2 worm cellular contexts compared by ENCODE assay signal in the genomic region with DNA sequence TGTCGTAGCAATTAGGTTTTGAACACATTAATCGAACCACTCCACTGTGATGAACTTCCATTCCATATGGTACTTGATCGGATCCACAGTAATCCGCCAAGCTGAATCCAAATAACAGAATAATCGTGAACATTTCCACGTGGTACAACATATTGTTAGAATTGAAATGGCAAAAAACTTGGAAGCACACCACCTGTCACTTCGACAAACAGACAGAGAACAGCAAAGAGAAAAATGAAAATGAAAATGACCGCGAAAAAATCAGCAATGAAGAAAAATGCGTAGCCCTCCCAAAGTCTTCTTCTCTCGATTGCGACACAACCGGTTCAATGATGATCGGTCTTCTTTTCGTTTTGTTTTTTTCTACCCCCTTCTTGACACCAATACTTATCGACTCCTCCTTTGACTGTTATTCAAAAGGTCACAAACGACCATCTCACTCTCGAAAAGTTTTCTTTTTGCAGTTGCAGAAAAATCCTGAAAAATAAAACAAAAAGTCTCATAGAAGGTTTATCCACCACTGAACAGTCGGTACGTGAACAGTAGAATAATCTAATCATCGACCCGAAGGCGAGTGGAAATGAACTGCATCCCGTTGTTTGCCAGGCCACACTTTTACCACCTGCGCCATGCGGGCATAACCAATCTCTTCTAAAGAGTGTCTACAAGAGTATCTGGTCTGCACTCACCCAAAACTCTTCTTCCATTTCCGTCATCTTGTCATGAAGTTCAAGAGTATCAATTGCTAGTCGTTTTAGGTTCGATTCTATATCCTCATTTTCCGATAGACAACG.
TF ChIP-seq lines count a peak whose summit lies in the region.

Gene wrt-3 (minus strand): TSS at position 322 of the 794 bp plus-strand sequence.

TF ChIP-seq in whole organism, L4 larva, 104 proteins besides CTCF, POLR2A, EP300 and RAD21 (continued from another document):
- peak; percentile 75; the same call in 1 of the 2 replicates for TF ChIP-seq nhr-41 (GFP tag; IDR thresholded peaks at IDR 0.05; lab: Robert Waterston, UW)
- TF ChIP-seq ztf-7 (tag; optimal IDR thresholded peaks at IDR 0.05; lab: Kevin White, UChicago) = peak; percentile 71
- peak; percentile 74 for TF ChIP-seq spr-1 (tag; optimal IDR thresholded peaks at IDR 0.05; lab: Kevin White, UChicago)
- no peak for TF ChIP-seq fkh-10 (GFP tag; optimal IDR thresholded peaks at IDR 0.05; lab: Kevin White, UChicago)
- peak; percentile 90 for TF ChIP-seq daf-19 (GFP tag; conservative IDR thresholded peaks at IDR 0.05; lab: Robert Waterston, UW)
- peak; percentile 79 for TF ChIP-seq tra-1 (GFP tag; IDR thresholded peaks at IDR 0.05; lab: Robert Waterston, UW)

TF ChIP-seq in whole organism, late embryonic, 69 proteins besides CTCF, POLR2A, EP300 and RAD21 (continued from another document):
- peak; percentile 53 for TF ChIP-seq pag-3 (tag; optimal IDR thresholded peaks at IDR 0.05; lab: Kevin White, UChicago; ENCODE audit: borderline replicate concordance)
- TF ChIP-seq ceh-18 (tag; optimal IDR thresholded peaks at IDR 0.05; lab: Kevin White, UChicago) = peak; percentile 82
- peak; percentile 91 for TF ChIP-seq npax-4 (tag; optimal IDR thresholded peaks at IDR 0.05; lab: Kevin White, UChicago)
- peak; percentile 91 for TF ChIP-seq T23F11.4 (GFP tag; optimal IDR thresholded peaks at IDR 0.05; lab: Kevin White, UChicago)
